Worm (Caenorhabditis elegans) whole organism, L4 larva: ENCODE data around the gene K03B4.4.
"Not testable (repeated sequence)": the region's sequence is repeated elsewhere in the genome, so short reads cannot be mapped to it uniquely, and the experiment has no call there.

Source experiments
- dve-1 ChIP-seq: sonication (generic microtip); optimal IDR thresholded peaks from 2 replicates; lab custom pipeline; 2017; ENCODE audit warnings: antibody characterized with exemption, mild to moderate bottlenecking, missing genetic modification characterization, missing compliant biosample characterization; ENCODE audit not compliant: insufficient read depth
- lir-3 ChIP-seq: sonication (generic microtip); optimal IDR thresholded peaks from 2 replicates; lab custom pipeline; 2016; ENCODE audit warnings: mild to moderate bottlenecking, missing genetic modification characterization, missing compliant biosample characterization
- nhr-10 ChIP-seq: fragments of 150-350 bp; optimal IDR thresholded peaks from 2 replicates; lab custom pipeline; 2014; ENCODE audit warnings: missing biosample characterization, missing genetic modification characterization

- not testable (repeated sequence) for TF ChIP-seq lir-3; dve-1; nhr-10 (tag; lab: Kevin White, UChicago)
These were observed 49.0 kb upstream of the K03B4.4 start for ce11 chrV:4632808-4633207.
